Worm (Caenorhabditis elegans) whole organism, L3 larva: Measurements from ENCODE around the gene glb-22.

Source experiments
- ZK546.5 ChIP-seq: sonication (generic microtip); optimal IDR thresholded peaks from 2 replicates; lab custom pipeline; 2017; ENCODE audit warnings: missing biosample characterization, missing genetic modification characterization
- daf-12 ChIP-seq: fragments of 150-350 bp; optimal IDR thresholded peaks from 2 replicates; lab custom pipeline; 2014; ENCODE audit warnings: missing biosample characterization, missing genetic modification reagents, missing genetic modification characterization
- fkh-10 ChIP-seq: sonication (generic microtip); optimal IDR thresholded peaks from 2 replicates; lab custom pipeline; 2017; ENCODE audit warnings: missing biosample characterization, missing genetic modification reagents, missing genetic modification characterization
- fkh-2 ChIP-seq: fragments of 150-350 bp; optimal IDR thresholded peaks from 2 replicates; lab custom pipeline; 2014; ENCODE audit warnings: missing biosample characterization, missing genetic modification reagents, missing genetic modification characterization
- fos-1 ChIP-seq: fragments of 150-350 bp; optimal IDR thresholded peaks from 2 replicates; lab custom pipeline; 2014; ENCODE audit warnings: missing biosample characterization, missing genetic modification characterization
- nhr-77 ChIP-seq: fragments of 150-350 bp; optimal IDR thresholded peaks from 2 replicates; lab custom pipeline; 2014; ENCODE audit warnings: missing biosample characterization, missing genetic modification characterization
- tbx-2 ChIP-seq: sonication (generic microtip); optimal IDR thresholded peaks from 2 replicates; lab custom pipeline; 2016; ENCODE audit warnings: mild to moderate bottlenecking, missing genetic modification characterization, missing compliant biosample characterization
- unc-62 ChIP-seq: fragments of 150-350 bp; sonication (generic microtip); optimal IDR thresholded peaks from 4 replicates; lab custom pipeline; 2014; ENCODE audit warnings: missing biosample characterization, missing genetic modification reagents, missing genetic modification characterization

ce11 chrV:14640769-14641168, 40.7 kb downstream of the glb-22 start, which contains the start of gene C54G10.1:
- TF ChIP-seq ZK546.5 (tag; lab: Kevin White, UChicago) (no peak), fkh-10 (GFP tag; lab: Kevin White, UChicago) (no peak), unc-62 (GFP tag; lab: Kevin White, UChicago) (no peak), fos-1 (tag; lab: Kevin White, UChicago) (no peak), nhr-77 (tag; lab: Kevin White, UChicago) (no peak), fkh-2 (no peak), tbx-2 (tag; lab: Kevin White, UChicago) (no peak), daf-12 (tag; lab: Kevin White, UChicago) (no peak)
